Worm (Caenorhabditis elegans) whole organism, L2 larva: Measurements from ENCODE around the gene idpa-1.
A peak's percentile ranks its signal among the peaks of the same experiment; 100 is the strongest.

Source experiments
- ama-1 ChIP-seq: fragments of 150-350 bp; optimal IDR thresholded peaks from 2 replicates; lab custom pipeline; 2018; ENCODE audit warnings: inconsistent platforms
- blmp-1 ChIP-seq: sonication (generic microtip); optimal IDR thresholded peaks from 2 replicates; lab custom pipeline; 2017; ENCODE audit warnings: missing genetic modification characterization, mild to moderate bottlenecking, missing compliant biosample characterization, antibody characterized with exemption, moderate library complexity; ENCODE audit not compliant: insufficient read depth
- crh-2 ChIP-seq: sonication (generic microtip); optimal IDR thresholded peaks from 2 replicates; lab custom pipeline; 2017; ENCODE audit warnings: missing biosample characterization, missing genetic modification characterization
- egl-27 ChIP-seq: sonication (generic microtip); optimal IDR thresholded peaks from 3 replicates; lab custom pipeline; 2017; ENCODE audit warnings: missing biosample characterization, missing genetic modification reagents, missing genetic modification characterization
- lin-13 ChIP-seq: fragments of 150-350 bp; optimal IDR thresholded peaks from 2 replicates; lab custom pipeline; 2014; ENCODE audit warnings: missing biosample characterization, missing genetic modification reagents, missing genetic modification characterization
- lin-39 ChIP-seq: fragments of 150-350 bp; optimal IDR thresholded peaks from 2 replicates; lab custom pipeline; 2014; ENCODE audit warnings: missing biosample characterization, missing genetic modification reagents, missing genetic modification characterization
- nhr-12 ChIP-seq: fragments of 150-350 bp; optimal IDR thresholded peaks from 2 replicates; lab custom pipeline; 2014; ENCODE audit warnings: missing biosample characterization, missing genetic modification characterization
- nhr-77 ChIP-seq: fragments of 150-350 bp; optimal IDR thresholded peaks from 2 replicates; lab custom pipeline; 2014; ENCODE audit warnings: missing biosample characterization, missing genetic modification characterization
- skn-1 ChIP-seq: sonication (generic microtip); optimal IDR thresholded peaks from 2 replicates; lab custom pipeline; 2017; ENCODE audit warnings: missing biosample characterization, missing genetic modification characterization
- sma-9 ChIP-seq, 2 experiments: fragments of 150-350 bp in 1 of 2; sonication (generic microtip) in 1 of 2; optimal IDR thresholded peaks; 2 replicates each; lab custom pipeline; 2014 to 2016; ENCODE audit warnings: missing genetic modification characterization in 2 of 2, mild to moderate bottlenecking in 1 of 2, missing biosample characterization in 1 of 2, missing compliant biosample characterization in 1 of 2, missing genetic modification reagents in 1 of 2, moderate library complexity in 1 of 2
- snpc-4 ChIP-seq: fragments of 150-350 bp; optimal IDR thresholded peaks from 2 replicates; lab custom pipeline; 2014; ENCODE audit warnings: missing biosample characterization, missing genetic modification characterization
- ztf-11 ChIP-seq: sonication (generic microtip); optimal IDR thresholded peaks from 2 replicates; lab custom pipeline; 2017; ENCODE audit warnings: missing biosample characterization, missing genetic modification characterization

- TF ChIP-seq nhr-77 (tag; lab: Kevin White, UChicago) (no peak), egl-27 (tag; lab: Kevin White, UChicago) (no peak), nhr-12 (tag; lab: Kevin White, UChicago) (no peak), snpc-4 (no peak), ama-1 (no peak), blmp-1 (peak; percentile 74), ztf-11 (tag; lab: Kevin White, UChicago) (no peak), lin-13 (GFP tag; lab: Kevin White, UChicago) (no peak), sma-9 (GFP tag; optimal IDR thresholded peaks at IDR 0.05; lab: Kevin White, UChicago) (no peak), sma-9 (tag; optimal IDR thresholded peaks at IDR 0.05; lab: Kevin White, UChicago) (no peak), skn-1 (tag; lab: Kevin White, UChicago) (no peak), lin-39 (tag; lab: Kevin White, UChicago) (no peak), crh-2 (tag; lab: Kevin White, UChicago) (no peak)
Observed at ce11 chrIII:2873116-2873644, 27.8 kb downstream of the idpa-1 start.
